Fruit fly (Drosophila melanogaster): ENCODE data around the gene CG3402.

The CG3402 gene

dm6 chr3L:629353-629915 lies 23.2 kb downstream of the CG3402 start (continued):
- no peak for TF ChIP-seq CG15011 (GFP tag; optimal IDR thresholded peaks at IDR 0.05)
- TF ChIP-seq CG1529 (GFP tag; optimal IDR thresholded peaks at IDR 0.05): no peak
- TF ChIP-seq HLH3B (GFP tag; IDR thresholded peaks at IDR 0.05): no peak
- peak; percentile 67 for TF ChIP-seq sob (GFP tag; IDR thresholded peaks at IDR 0.05)
- TF ChIP-seq vvl (GFP tag; IDR thresholded peaks at IDR 0.05): no peak
- TF ChIP-seq E2f1 (GFP tag; IDR thresholded peaks at IDR 0.05): no peak
- no peak for TF ChIP-seq inv (GFP tag; IDR thresholded peaks at IDR 0.05; ENCODE audit: partially characterized antibody)
- TF ChIP-seq row (GFP tag; IDR thresholded peaks at IDR 0.05): no peak; the same call in 2 of the 3 replicates
- TF ChIP-seq Sox102F (GFP tag; optimal IDR thresholded peaks at IDR 0.05): no peak
- TF ChIP-seq CG8359 (GFP tag; optimal IDR thresholded peaks at IDR 0.05; ENCODE audit: borderline replicate concordance): peak; percentile 1
- no peak for TF ChIP-seq cato (GFP tag; optimal IDR thresholded peaks at IDR 0.05; ENCODE audit: borderline replicate concordance)
- TF ChIP-seq CG10462 (GFP tag; optimal IDR thresholded peaks at IDR 0.05): no peak
- TF ChIP-seq lov (optimal IDR thresholded peaks at IDR 0.05): no peak
- no peak for TF ChIP-seq lov (GFP tag; IDR thresholded peaks at IDR 0.05)
- TF ChIP-seq phol (tag; optimal IDR thresholded peaks at IDR 0.05): no peak
- TF ChIP-seq CG9876 (GFP tag; optimal IDR thresholded peaks at IDR 0.05): no peak
- TF ChIP-seq seq (GFP tag; IDR thresholded peaks at IDR 0.05): peak; percentile 40; the same call in 1 of the 2 replicates
- peak; percentile 13 for TF ChIP-seq HHEX (GFP tag; optimal IDR thresholded peaks at IDR 0.05)
- peak; percentile 30; the same call in 1 of the 2 replicates for TF ChIP-seq wdn (GFP tag; IDR thresholded peaks at IDR 0.05)
- TF ChIP-seq Med (GFP tag): peak; percentile 81
- no peak for TF ChIP-seq CG15479 (GFP tag; optimal IDR thresholded peaks at IDR 0.05)
- no peak for TF ChIP-seq slbo (GFP tag; IDR thresholded peaks at IDR 0.05)
- no peak for TF ChIP-seq HLH54F (GFP tag; optimal IDR thresholded peaks at IDR 0.05)
- no peak for TF ChIP-seq Atf-2 (GFP tag; optimal IDR thresholded peaks at IDR 0.05)
- TF ChIP-seq CG10654 (GFP tag; optimal IDR thresholded peaks at IDR 0.05): no peak
- TF ChIP-seq toy (GFP tag; IDR thresholded peaks at IDR 0.05): no peak
- no peak for TF ChIP-seq oc (tag; optimal IDR thresholded peaks at IDR 0.05)
- peak; percentile 15; the same call in 1 of the 2 replicates for TF ChIP-seq Xrp1 (GFP tag; IDR thresholded peaks at IDR 0.05)
- peak; percentile 64 for TF ChIP-seq CG6765 (GFP tag; optimal IDR thresholded peaks at IDR 0.05)
- TF ChIP-seq CG12104 (GFP tag; optimal IDR thresholded peaks at IDR 0.05): peak; percentile 52
- TF ChIP-seq Dref (GFP tag; IDR thresholded peaks at IDR 0.05): no peak
- peak; percentile 45; the same call in 1 of the 3 replicates for TF ChIP-seq ci (GFP tag; IDR thresholded peaks at IDR 0.05)
- TF ChIP-seq sug (tag; optimal IDR thresholded peaks at IDR 0.05): peak; percentile 47
- peak; percentile 56 for TF ChIP-seq HmgZ (tag; optimal IDR thresholded peaks at IDR 0.05)
- TF ChIP-seq CG31365 (tag; optimal IDR thresholded peaks at IDR 0.05): no peak
- 0 out of 2 replicates have a peak, but pooled peaks have one; percentile 23 for TF ChIP-seq NFAT (GFP tag; IDR thresholded peaks at IDR 0.05)
- no peak for TF ChIP-seq CG17186 (GFP tag; optimal IDR thresholded peaks at IDR 0.05)
- no peak for TF ChIP-seq fd102C (GFP tag; optimal IDR thresholded peaks at IDR 0.05)
- TF ChIP-seq Neu2 (GFP tag; optimal IDR thresholded peaks at IDR 0.05; ENCODE audit: borderline replicate concordance): no peak
- peak; percentile 52; the same call in 1 of the 2 replicates for TF ChIP-seq rib (GFP tag; IDR thresholded peaks at IDR 0.05)
- TF ChIP-seq Hmx (GFP tag; optimal IDR thresholded peaks at IDR 0.05): no peak
- TF ChIP-seq CG8478 (optimal IDR thresholded peaks at IDR 0.05): peak; percentile 37
- TF ChIP-seq bcd (GFP tag; optimal IDR thresholded peaks at IDR 0.05): no peak
- no peak for TF ChIP-seq NK7.1 (GFP tag; optimal IDR thresholded peaks at IDR 0.05)
- TF ChIP-seq bbx (GFP tag; IDR thresholded peaks at IDR 0.05; ENCODE audit: partially characterized antibody): 0 out of 2 replicates have a peak, but pooled peaks have one; percentile 43
- peak; percentile 46 for TF ChIP-seq Meics (GFP tag; optimal IDR thresholded peaks at IDR 0.05)
- TF ChIP-seq tap (tag; optimal IDR thresholded peaks at IDR 0.05): no peak
- TF ChIP-seq sisA (GFP tag; IDR thresholded peaks at IDR 0.05): no peak
- TF ChIP-seq Blimp-1 (GFP tag; optimal IDR thresholded peaks at IDR 0.05): peak; percentile 21
- peak; percentile 59 for TF ChIP-seq B-H2 (GFP tag; optimal IDR thresholded peaks at IDR 0.05)
- TF ChIP-seq Atf6 (GFP tag; IDR thresholded peaks at IDR 0.05): no peak; the same call in 1 of the 2 replicates

Measured in whole organism, embryonic.